Worm (Caenorhabditis elegans) whole organism, young adult: ENCODE measurements around the gene T12A2.21.

Experiments used
- B0336.3 ChIP-seq: fragments of 200-800 bp; sonication (Bioruptor generic); IDR thresholded peaks from 2 replicates; pipeline ENCODE4 v1.3.6; 2022; ENCODE audit warnings: missing genetic modification characterization, missing compliant biosample characterization
- C06A6.2 ChIP-seq: fragments of 200-800 bp; sonication (Bioruptor generic); conservative IDR thresholded peaks from 2 replicates; pipeline ENCODE4 v1.3.6; 2022; ENCODE audit warnings: missing genetic modification characterization, missing compliant biosample characterization
- D2030.7 ChIP-seq: fragments of 200-800 bp; sonication (Bioruptor generic); IDR thresholded peaks from 2 replicates; pipeline ENCODE4 v1.3.6; 2022; ENCODE audit warnings: missing genetic modification reagents, missing genetic modification characterization, missing compliant biosample characterization
- F10E7.11 ChIP-seq: sonication (generic microtip); optimal IDR thresholded peaks from 2 replicates; lab custom pipeline; 2017; ENCODE audit warnings: mild to moderate bottlenecking, missing genetic modification characterization, moderate library complexity, missing compliant biosample characterization
- F22D6.2 ChIP-seq: sonication (generic microtip); optimal IDR thresholded peaks from 2 replicates; lab custom pipeline; 2016; ENCODE audit warnings: mild to moderate bottlenecking, missing genetic modification characterization, missing compliant biosample characterization
- F52B5.7 ChIP-seq: sonication (generic microtip); optimal IDR thresholded peaks from 2 replicates; lab custom pipeline; 2016; ENCODE audit warnings: mild to moderate bottlenecking, missing genetic modification characterization, missing compliant biosample characterization
- F57C9.4 ChIP-seq: sonication (generic microtip); optimal IDR thresholded peaks from 2 replicates; lab custom pipeline; 2017; ENCODE audit warnings: mild to moderate bottlenecking, missing genetic modification characterization, missing compliant biosample characterization
- K11D2.4 ChIP-seq: fragments of 200-800 bp; sonication (Bioruptor generic); IDR thresholded peaks from 2 replicates; pipeline ENCODE4 v1.3.6; 2022; ENCODE audit warnings: missing genetic modification reagents, missing genetic modification characterization, missing compliant biosample characterization
- K12H6.12 ChIP-seq: fragments of 200-800 bp; sonication (Bioruptor generic); optimal IDR thresholded peaks from 2 replicates; lab custom pipeline; 2018; ENCODE audit warnings: mild to moderate bottlenecking, missing genetic modification characterization, missing compliant biosample characterization
- Y53F4B.3 ChIP-seq: fragments of 200-800 bp; sonication (Bioruptor generic); IDR thresholded peaks from 2 replicates; pipeline ENCODE4 v1.3.6; 2022; ENCODE audit warnings: missing genetic modification reagents, missing genetic modification characterization, missing compliant biosample characterization
- Y67H2A.10 ChIP-seq: fragments of 200-800 bp; sonication (Bioruptor generic); conservative IDR thresholded peaks from 2 replicates; pipeline ENCODE4 v1.3.6; 2022; ENCODE audit warnings: missing genetic modification reagents, missing genetic modification characterization, missing compliant biosample characterization
- Y79H2A.3 ChIP-seq: fragments of 200-800 bp; sonication (Bioruptor generic); conservative IDR thresholded peaks from 2 replicates; pipeline ENCODE4 v1.3.6; 2022; ENCODE audit warnings: missing genetic modification reagents, missing genetic modification characterization, missing compliant biosample characterization
- Y95B8A.8 ChIP-seq: fragments of 200-800 bp; sonication (Bioruptor generic); IDR thresholded peaks from 2 replicates; pipeline ENCODE4 v1.3.6; 2022; ENCODE audit warnings: missing genetic modification reagents, missing genetic modification characterization, missing compliant biosample characterization
- ZK185.1 ChIP-seq: sonication (generic microtip); optimal IDR thresholded peaks from 2 replicates; lab custom pipeline; 2016; ENCODE audit warnings: mild to moderate bottlenecking, missing genetic modification characterization, missing compliant biosample characterization; ENCODE audit not compliant: poor library complexity, severe bottlenecking
- akir-1 ChIP-seq: fragments of 200-800 bp; sonication (Bioruptor generic); optimal IDR thresholded peaks from 2 replicates; lab custom pipeline; 2018; ENCODE audit warnings: mild to moderate bottlenecking, missing genetic modification characterization, moderate library complexity, missing compliant biosample characterization
- ama-1 ChIP-seq, 3 experiments: fragments of 150-350 bp in 1 of 3; sonication (generic microtip) in 2 of 3; optimal IDR thresholded peaks; 2 replicates each; lab custom pipeline; 2014 to 2018; ENCODE audit warnings: missing biosample characterization in 2 of 3, missing genetic modification characterization in 2 of 3, missing genetic modification reagents in 2 of 3
- aptf-3 ChIP-seq: fragments of 200-800 bp; sonication (Bioruptor generic); IDR thresholded peaks from 2 replicates; pipeline ENCODE4 v1.3.6; 2022; ENCODE audit warnings: missing genetic modification characterization, missing compliant biosample characterization
- athp-1 ChIP-seq: sonication (generic microtip); optimal IDR thresholded peaks from 2 replicates; lab custom pipeline; 2017; ENCODE audit warnings: mild to moderate bottlenecking, missing genetic modification characterization, missing compliant biosample characterization
- attf-3 ChIP-seq: fragments of 200-800 bp; sonication (Bioruptor generic); conservative IDR thresholded peaks from 2 replicates; pipeline ENCODE4 v1.3.6; 2022; ENCODE audit warnings: missing genetic modification reagents, missing genetic modification characterization, missing compliant biosample characterization
- ceh-27 ChIP-seq: fragments of 200-800 bp; sonication (Bioruptor generic); optimal IDR thresholded peaks from 2 replicates; lab custom pipeline; 2018; ENCODE audit warnings: mild to moderate bottlenecking, missing genetic modification characterization, moderate library complexity, missing compliant biosample characterization
- ceh-58 ChIP-seq: fragments of 200-800 bp; sonication (Bioruptor generic); IDR thresholded peaks from 2 replicates; pipeline ENCODE4 v1.3.6; 2022; ENCODE audit warnings: missing genetic modification characterization, missing compliant biosample characterization
- ceh-91 ChIP-seq: fragments of 200-800 bp; sonication (Bioruptor generic); IDR thresholded peaks from 2 replicates; pipeline ENCODE4 v1.3.6; 2022; ENCODE audit warnings: missing genetic modification reagents, missing genetic modification characterization, missing compliant biosample characterization
- efl-1 ChIP-seq: fragments of 150-350 bp; optimal IDR thresholded peaks from 2 replicates; lab custom pipeline; 2014; ENCODE audit warnings: missing biosample characterization, missing genetic modification reagents, missing genetic modification characterization
- egl-18 ChIP-seq: fragments of 200-800 bp; sonication (Bioruptor generic); IDR thresholded peaks from 2 replicates; pipeline ENCODE4 v1.3.6; 2022; ENCODE audit warnings: missing genetic modification reagents, missing genetic modification characterization, missing compliant biosample characterization
- ekl-4 ChIP-seq: fragments of 200-800 bp; sonication (Bioruptor generic); IDR thresholded peaks from 2 replicates; pipeline ENCODE4 v1.3.6; 2022; ENCODE audit warnings: missing genetic modification reagents, missing genetic modification characterization, missing compliant biosample characterization
- fkh-3 ChIP-seq: sonication (generic microtip); optimal IDR thresholded peaks from 2 replicates; lab custom pipeline; 2016; ENCODE audit warnings: mild to moderate bottlenecking, missing genetic modification characterization, missing compliant biosample characterization
- him-1 ChIP-seq: sonication (generic microtip); optimal IDR thresholded peaks from 2 replicates; lab custom pipeline; 2016; ENCODE audit warnings: missing genotype, missing genetic modification reagents, missing genetic modification characterization, missing compliant biosample characterization
- hlh-12 ChIP-seq: sonication (generic microtip); optimal IDR thresholded peaks from 2 replicates; lab custom pipeline; 2016; ENCODE audit warnings: missing genetic modification characterization, missing compliant biosample characterization
- hmg-1.2 ChIP-seq: fragments of 200-800 bp; sonication (Bioruptor generic); IDR thresholded peaks from 2 replicates; pipeline ENCODE4 v1.3.6; 2022; ENCODE audit warnings: missing genetic modification reagents, missing genetic modification characterization, missing compliant biosample characterization
- hrde-1 ChIP-seq: sonication (generic microtip); optimal IDR thresholded peaks from 2 replicates; lab custom pipeline; 2016; ENCODE audit warnings: missing genetic modification characterization, mild to moderate bottlenecking, missing compliant biosample characterization, moderate library complexity, missing genotype, missing genetic modification reagents, borderline replicate concordance
- hsf-1 ChIP-seq: fragments of 200-800 bp; sonication (Bioruptor generic); IDR thresholded peaks from 2 replicates; pipeline ENCODE4 v1.3.6; 2022; ENCODE audit warnings: missing genetic modification reagents, missing genetic modification characterization, missing compliant biosample characterization
- lin-26 ChIP-seq: fragments of 200-800 bp; sonication (Bioruptor generic); IDR thresholded peaks from 2 replicates; pipeline ENCODE4 v1.3.6; 2022; ENCODE audit warnings: missing genetic modification reagents, missing genetic modification characterization, missing compliant biosample characterization
- lin-54 ChIP-seq: fragments of 200-800 bp; sonication (Bioruptor generic); optimal IDR thresholded peaks from 2 replicates; lab custom pipeline; 2018; ENCODE audit warnings: mild to moderate bottlenecking, missing genetic modification characterization, missing compliant biosample characterization
- lsl-1 ChIP-seq: fragments of 200-800 bp; sonication (Bioruptor generic); optimal IDR thresholded peaks from 2 replicates; lab custom pipeline; 2018; ENCODE audit warnings: mild to moderate bottlenecking, missing genetic modification characterization, moderate library complexity, missing compliant biosample characterization
- lsy-27 ChIP-seq: sonication (generic microtip); optimal IDR thresholded peaks from 2 replicates; lab custom pipeline; 2017; ENCODE audit warnings: missing genetic modification characterization, mild to moderate bottlenecking, missing compliant biosample characterization, antibody characterized with exemption, missing genotype, borderline replicate concordance; ENCODE audit not compliant: insufficient read depth
- madf-3 ChIP-seq: fragments of 200-800 bp; sonication (Bioruptor generic); IDR thresholded peaks from 2 replicates; pipeline ENCODE4 v1.3.6; 2022; ENCODE audit warnings: missing genetic modification reagents, missing genetic modification characterization, missing compliant biosample characterization
- madf-6 ChIP-seq: fragments of 200-800 bp; sonication (Bioruptor generic); IDR thresholded peaks from 2 replicates; pipeline ENCODE4 v1.3.6; 2022; ENCODE audit warnings: missing genetic modification reagents, missing genetic modification characterization, missing compliant biosample characterization
- mes-4 ChIP-seq: sonication (generic microtip); optimal IDR thresholded peaks from 2 replicates; lab custom pipeline; 2016; ENCODE audit warnings: missing genotype, missing genetic modification characterization, missing compliant biosample characterization
- pbrm-1 ChIP-seq: fragments of 200-800 bp; sonication (Bioruptor generic); IDR thresholded peaks from 2 replicates; pipeline ENCODE4 v1.3.6; 2022; ENCODE audit warnings: missing genetic modification reagents, missing genetic modification characterization, missing compliant biosample characterization
- sea-2 ChIP-seq: fragments of 200-800 bp; sonication (Bioruptor generic); IDR thresholded peaks from 2 replicates; pipeline ENCODE4 v1.3.6; 2022; ENCODE audit warnings: missing genetic modification characterization, missing compliant biosample characterization
- snpc-1.1 ChIP-seq: sonication (generic microtip); optimal IDR thresholded peaks from 2 replicates; lab custom pipeline; 2017; ENCODE audit warnings: missing genetic modification characterization, mild to moderate bottlenecking, missing compliant biosample characterization, antibody characterized with exemption, moderate library complexity, missing genotype, missing genetic modification reagents; ENCODE audit not compliant: insufficient read depth
- snpc-4 ChIP-seq, 5 experiments: fragments of 150-350 bp in 1 of 5; sonication (generic microtip) in 4 of 5; optimal IDR thresholded peaks; 2 replicates each; lab custom pipeline; 2014 to 2018; ENCODE audit warnings: missing genetic modification characterization in 5 of 5, missing biosample characterization in 3 of 5, antibody characterized with exemption in 2 of 5, mild to moderate bottlenecking in 2 of 5, missing compliant biosample characterization in 2 of 5, missing genotype in 2 of 5, moderate library complexity in 2 of 5, missing genetic modification reagents in 1 of 5
- tlf-1 ChIP-seq: fragments of 200-800 bp; sonication (Bioruptor generic); optimal IDR thresholded peaks from 2 replicates; lab custom pipeline; 2018; ENCODE audit warnings: mild to moderate bottlenecking, missing genetic modification characterization, missing compliant biosample characterization
- unc-130 ChIP-seq: sonication (generic microtip); optimal IDR thresholded peaks from 2 replicates; lab custom pipeline; 2016; ENCODE audit warnings: missing genetic modification reagents, missing genetic modification characterization, missing compliant biosample characterization
- ztf-18 ChIP-seq: sonication (generic microtip); optimal IDR thresholded peaks from 2 replicates; lab custom pipeline; 2016; ENCODE audit warnings: missing genotype, mild to moderate bottlenecking, missing genetic modification characterization, missing compliant biosample characterization
- ztf-25 ChIP-seq: fragments of 200-800 bp; sonication (Bioruptor generic); IDR thresholded peaks from 2 replicates; pipeline ENCODE4 v1.3.6; 2022; ENCODE audit warnings: missing genetic modification reagents, missing genetic modification characterization, missing compliant biosample characterization
- ztf-3 ChIP-seq: fragments of 200-800 bp; sonication (Bioruptor generic); optimal IDR thresholded peaks from 2 replicates; lab custom pipeline; 2018; ENCODE audit warnings: mild to moderate bottlenecking, missing genetic modification characterization, missing compliant biosample characterization

The T12A2.21 gene

ce11 chrIII:6202440-6202839 lies 34.1 kb downstream of the T12A2.21 start:
- TF ChIP-seq attf-3 (GFP tag; lab: Robert Waterston, UW) (0 out of 2 replicates have a peak, but pooled peaks have one; percentile 7), lsy-27 (no peak), Y79H2A.3 (GFP tag; lab: Robert Waterston, UW) (peak; percentile 85), ztf-3 (GFP tag; lab: Kevin White, UChicago) (no peak), lin-26 (GFP tag; lab: Robert Waterston, UW) (peak; percentile 68), ekl-4 (GFP tag; lab: Robert Waterston, UW) (peak; percentile 55), snpc-4 (GFP tag; optimal IDR thresholded peaks at IDR 0.05; lab: Kevin White, UChicago) (no peak), snpc-4 (tag; optimal IDR thresholded peaks at IDR 0.05; lab: Kevin White, UChicago) (peak in 2 of 4 experiments; percentile 4 to 32), efl-1 (peak; percentile 9), D2030.7 (peak; percentile 25; the same call in 1 of the 2 replicates), Y95B8A.8 (GFP tag; lab: Robert Waterston, UW) (peak; percentile 57; the same call in 1 of the 2 replicates), F22D6.2 (no peak), C06A6.2 (no peak), B0336.3 (peak; percentile 73), ceh-91 (GFP tag; lab: Robert Waterston, UW) (0 out of 2 replicates have a peak, but pooled peaks have one; percentile 14), athp-1 (tag; lab: Kevin White, UChicago) (peak; percentile 40), ceh-27 (no peak), hsf-1 (GFP tag; lab: Robert Waterston, UW) (peak; percentile 81), ZK185.1 (no peak), sea-2 (GFP tag; lab: Robert Waterston, UW) (no peak), F57C9.4 (tag; lab: Kevin White, UChicago) (no peak), mes-4 (tag; lab: Kevin White, UChicago) (no peak), pbrm-1 (GFP tag; lab: Robert Waterston, UW) (no peak), snpc-1.1 (tag; lab: Kevin White, UChicago) (peak; percentile 56), fkh-3 (tag; lab: Kevin White, UChicago) (no peak), Y67H2A.10 (GFP tag; lab: Robert Waterston, UW) (no peak), F10E7.11 (no peak), K12H6.12 (tag; lab: Kevin White, UChicago) (no peak), akir-1 (GFP tag; lab: Kevin White, UChicago) (no peak), madf-6 (peak; percentile 50), unc-130 (peak; percentile 48), K11D2.4 (no peak), aptf-3 (no peak), lin-54 (GFP tag; lab: Kevin White, UChicago) (peak; percentile 46), hmg-1.2 (GFP tag; lab: Robert Waterston, UW) (peak; percentile 34), tlf-1 (GFP tag; lab: Kevin White, UChicago) (peak; percentile 14), madf-3 (GFP tag; lab: Robert Waterston, UW) (no peak), ztf-18 (peak; percentile 12), Y53F4B.3 (no peak), ztf-25 (GFP tag; lab: Robert Waterston, UW) (0 out of 2 replicates have a peak, but pooled peaks have one; percentile 41), egl-18 (no peak), ceh-58 (GFP tag; lab: Robert Waterston, UW) (0 out of 2 replicates have a peak, but pooled peaks have one; percentile 29), hlh-12 (tag; lab: Kevin White, UChicago) (no peak), lsl-1 (GFP tag; lab: Kevin White, UChicago) (peak; percentile 49), hrde-1 (tag; lab: Kevin White, UChicago) (peak; percentile 93), him-1 (tag; lab: Kevin White, UChicago) (peak; percentile 72), F52B5.7 (no peak), ama-1 (optimal IDR thresholded peaks at IDR 0.05; lab: Kevin White, UChicago) (no peak), ama-1 (GFP tag; optimal IDR thresholded peaks at IDR 0.05; lab: Kevin White, UChicago) (peak; percentile 53 to 65)
